Fruit fly (Drosophila melanogaster): ENCODE results near the gene kst.

Gene kst

DNA sequence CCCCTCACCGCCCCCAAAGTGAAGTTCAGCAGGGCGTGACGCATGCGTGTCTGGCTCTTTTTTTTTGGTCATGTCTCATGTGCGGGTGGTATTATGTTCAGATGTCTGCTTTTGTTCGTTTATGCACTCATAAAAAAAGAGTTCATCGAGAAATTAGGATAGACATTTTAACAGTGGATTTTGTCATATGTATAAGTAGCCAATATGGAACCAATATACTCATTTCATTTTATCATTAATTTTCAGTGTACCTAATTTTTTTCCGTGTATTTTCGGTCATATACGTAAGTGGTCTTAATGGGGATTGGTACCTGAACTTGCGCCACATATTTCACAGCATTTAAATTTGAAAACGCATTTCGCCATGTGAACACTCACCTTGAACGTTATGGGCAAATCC, 36.3 kb upstream of the kst start (continued):
- TF ChIP-seq wor (GFP tag; IDR thresholded peaks at IDR 0.05), result peak; percentile 53
- TF ChIP-seq peb (GFP tag; IDR thresholded peaks at IDR 0.05), result 0 out of 2 replicates have a peak, but pooled peaks have one; percentile 10
- peak; percentile 10 for TF ChIP-seq zen (tag; optimal IDR thresholded peaks at IDR 0.05)
- no peak for TF ChIP-seq CG11723 (GFP tag; optimal IDR thresholded peaks at IDR 0.05)
- TF ChIP-seq insv (GFP tag; optimal IDR thresholded peaks at IDR 0.05), result no peak
- no peak for TF ChIP-seq CG13296 (GFP tag; optimal IDR thresholded peaks at IDR 0.05)
- peak; percentile 22 for TF ChIP-seq Antp (GFP tag; optimal IDR thresholded peaks at IDR 0.05)
- TF ChIP-seq CG15073 (GFP tag; optimal IDR thresholded peaks at IDR 0.05), result no peak
- no peak for TF ChIP-seq cad (GFP tag; optimal IDR thresholded peaks at IDR 0.05)
- peak; percentile 72; the same call in 1 of the 2 replicates for TF ChIP-seq CG14014 (GFP tag; IDR thresholded peaks at IDR 0.05)
- no peak for TF ChIP-seq NFAT (GFP tag; IDR thresholded peaks at IDR 0.05)
- peak; percentile 25 for TF ChIP-seq Bdp1 (GFP tag; optimal IDR thresholded peaks at IDR 0.05)
- peak; percentile 39 for TF ChIP-seq salm (tag; optimal IDR thresholded peaks at IDR 0.05)
- TF ChIP-seq CG6791 (GFP tag; IDR thresholded peaks at IDR 0.05; ENCODE audit: partially characterized antibody), result no peak
- TF ChIP-seq CG1529 (GFP tag; optimal IDR thresholded peaks at IDR 0.05), result peak; percentile 28
- no peak for TF ChIP-seq Tbp (GFP tag; optimal IDR thresholded peaks at IDR 0.05)
- TF ChIP-seq bab2 (GFP tag; optimal IDR thresholded peaks at IDR 0.05), result peak; percentile 75
- TF ChIP-seq Hmx (GFP tag; optimal IDR thresholded peaks at IDR 0.05), result no peak
- no peak for TF ChIP-seq hbn (GFP tag; IDR thresholded peaks at IDR 0.05; ENCODE audit: partially characterized antibody)
- peak; percentile 83 for TF ChIP-seq dmrt99B (tag; optimal IDR thresholded peaks at IDR 0.05)
- peak; percentile 20; the same call in 1 of the 2 replicates for TF ChIP-seq CG4360 (GFP tag; IDR thresholded peaks at IDR 0.05)
- no peak for TF ChIP-seq Nf-YB (GFP tag; optimal IDR thresholded peaks at IDR 0.05)
- no peak for TF ChIP-seq HmgD (GFP tag; optimal IDR thresholded peaks at IDR 0.05)
- no peak for TF ChIP-seq E2f1 (GFP tag; IDR thresholded peaks at IDR 0.05)
- no peak for TF ChIP-seq gcm2 (GFP tag; optimal IDR thresholded peaks at IDR 0.05)
- no peak for TF ChIP-seq dimm (GFP tag; IDR thresholded peaks at IDR 0.05)
- peak; percentile 66 for TF ChIP-seq CG4424 (GFP tag; optimal IDR thresholded peaks at IDR 0.05)
- TF ChIP-seq CG16863 (GFP tag; optimal IDR thresholded peaks at IDR 0.05), result peak; percentile 40
- no peak for TF ChIP-seq Taf1 (GFP tag; IDR thresholded peaks at IDR 0.05)
- TF ChIP-seq Dad (GFP tag; optimal IDR thresholded peaks at IDR 0.05), result peak; percentile 16
- peak; percentile 62; the same call in 2 of the 3 replicates for TF ChIP-seq CG17361 (GFP tag; IDR thresholded peaks at IDR 0.05)
- no peak for TF ChIP-seq zen2 (GFP tag; IDR thresholded peaks at IDR 0.05; ENCODE audit: partially characterized antibody)
- TF ChIP-seq CG14965 (GFP tag; optimal IDR thresholded peaks at IDR 0.05; ENCODE audit: borderline replicate concordance), result peak; percentile 31
- TF ChIP-seq CG10959 (GFP tag; IDR thresholded peaks at IDR 0.05), result 0 out of 2 replicates have a peak, but pooled peaks have one; percentile 38
- no peak for TF ChIP-seq CG13123 (GFP tag; optimal IDR thresholded peaks at IDR 0.05)
- peak; percentile 4; the same call in 1 of the 2 replicates for TF ChIP-seq CG32772 (GFP tag; IDR thresholded peaks at IDR 0.05)
- TF ChIP-seq CG3281 (GFP tag; optimal IDR thresholded peaks at IDR 0.05), result no peak
- TF ChIP-seq CG43689 (GFP tag; IDR thresholded peaks at IDR 0.05), result no peak
- no peak for TF ChIP-seq Sry-β (GFP tag; optimal IDR thresholded peaks at IDR 0.05)
- TF ChIP-seq Ets97D (GFP tag; optimal IDR thresholded peaks at IDR 0.05), result no peak
- TF ChIP-seq Dbx (GFP tag; IDR thresholded peaks at IDR 0.05), result no peak
- TF ChIP-seq CG13287 (GFP tag; IDR thresholded peaks at IDR 0.05; ENCODE audit: partially characterized antibody), result no peak
- TF ChIP-seq CG7556 (GFP tag; optimal IDR thresholded peaks at IDR 0.05), result peak; percentile 53
- no peak for TF ChIP-seq sc (optimal IDR thresholded peaks at IDR 0.05)
- peak; percentile 4 for TF ChIP-seq sc (GFP tag; optimal IDR thresholded peaks at IDR 0.05)
- TF ChIP-seq gcm (GFP tag; optimal IDR thresholded peaks at IDR 0.05), result peak; percentile 61
- TF ChIP-seq sima (GFP tag; optimal IDR thresholded peaks at IDR 0.05), result no peak
- TF ChIP-seq Ptx1 (GFP tag; IDR thresholded peaks at IDR 0.05), result peak; percentile 82
- TF ChIP-seq CG14050 (GFP tag; IDR thresholded peaks at IDR 0.05), result peak; percentile 61
- no peak for TF ChIP-seq Bteb2 (GFP tag; optimal IDR thresholded peaks at IDR 0.05)
- peak; percentile 67 for TF ChIP-seq Oaz (GFP tag; IDR thresholded peaks at IDR 0.05)
- no peak for TF ChIP-seq CG2129 (GFP tag; IDR thresholded peaks at IDR 0.05; ENCODE audit: partially characterized antibody)
